Fruit fly (Drosophila melanogaster): ENCODE measurements around the gene CG14285.
A peak's percentile ranks its signal among the peaks of the same experiment; 100 is the strongest.

The CG14285 gene

dm6 chr3R:19070222-19070949 lies 45.5 kb downstream of the CG14285 start (continued):
- TF ChIP-seq gro (GFP tag; optimal IDR thresholded peaks at IDR 0.05) (no peak), CG34376 (GFP tag; optimal IDR thresholded peaks at IDR 0.05) (no peak), Dll (GFP tag; IDR thresholded peaks at IDR 0.05; ENCODE audit: partially characterized antibody) (no peak), CG30403 (GFP tag; optimal IDR thresholded peaks at IDR 0.05) (no peak), prd (optimal IDR thresholded peaks at IDR 0.05) (no peak), prd (GFP tag; IDR thresholded peaks at IDR 0.05) (no peak), Deaf1 (tag; optimal IDR thresholded peaks at IDR 0.05) (no peak), ro (GFP tag; IDR thresholded peaks at IDR 0.05) (no peak), HmgZ (tag; optimal IDR thresholded peaks at IDR 0.05) (no peak), gsb-n (tag; optimal IDR thresholded peaks at IDR 0.05) (no peak), gt (GFP tag; IDR thresholded peaks at IDR 0.05) (no peak), CG8281 (tag; optimal IDR thresholded peaks at IDR 0.05) (no peak), D19B (GFP tag; optimal IDR thresholded peaks at IDR 0.05) (no peak), gem (tag; optimal IDR thresholded peaks at IDR 0.05) (peak; percentile 39), CG31224 (GFP tag; IDR thresholded peaks at IDR 0.05) (no peak), CG10979 (tag; optimal IDR thresholded peaks at IDR 0.05) (peak; percentile 11), Ets97D (GFP tag; optimal IDR thresholded peaks at IDR 0.05) (no peak), Opbp (GFP tag; IDR thresholded peaks at IDR 0.05; ENCODE audit: partially characterized antibody) (no peak), CG3838 (GFP tag; optimal IDR thresholded peaks at IDR 0.05) (no peak), CG6791 (GFP tag; IDR thresholded peaks at IDR 0.05; ENCODE audit: partially characterized antibody) (no peak), CG11456 (GFP tag; IDR thresholded peaks at IDR 0.05) (0 out of 3 replicates have a peak, but pooled peaks have one; percentile 10), CG3281 (GFP tag; optimal IDR thresholded peaks at IDR 0.05) (no peak), CG31441 (GFP tag; IDR thresholded peaks at IDR 0.05) (no peak), Ravus (GFP tag; IDR thresholded peaks at IDR 0.05) (no peak), nerfin-2 (GFP tag; IDR thresholded peaks at IDR 0.05; ENCODE audit: partially characterized antibody) (no peak), CG10654 (GFP tag; optimal IDR thresholded peaks at IDR 0.05) (no peak), al (GFP tag; IDR thresholded peaks at IDR 0.05) (no peak), Sry-β (GFP tag; optimal IDR thresholded peaks at IDR 0.05) (no peak), NfI (GFP tag; optimal IDR thresholded peaks at IDR 0.05) (no peak), Hr39 (optimal IDR thresholded peaks at IDR 0.05) (no peak), CG1024 (GFP tag; IDR thresholded peaks at IDR 0.05) (no peak), CG8765 (GFP tag; IDR thresholded peaks at IDR 0.05) (no peak), Med (GFP tag) (peak; percentile 67), CG8478 (optimal IDR thresholded peaks at IDR 0.05) (no peak), cwo (GFP tag; optimal IDR thresholded peaks at IDR 0.05) (no peak), seq (GFP tag; IDR thresholded peaks at IDR 0.05) (no peak), sens (GFP tag) (peak; percentile 75), CG18262 (tag; optimal IDR thresholded peaks at IDR 0.05) (peak; percentile 39), Vsx1 (GFP tag; optimal IDR thresholded peaks at IDR 0.05) (no peak), unc-4 (GFP tag; IDR thresholded peaks at IDR 0.05; ENCODE audit: partially characterized antibody) (no peak), H2.0 (GFP tag; IDR thresholded peaks at IDR 0.05) (no peak), CG17361 (GFP tag; IDR thresholded peaks at IDR 0.05) (peak; percentile 49; the same call in 2 of the 3 replicates), CG7556 (GFP tag; optimal IDR thresholded peaks at IDR 0.05) (peak; percentile 17), kah (GFP tag; optimal IDR thresholded peaks at IDR 0.05) (no peak), jing (GFP tag; optimal IDR thresholded peaks at IDR 0.05) (no peak), twi (tag; optimal IDR thresholded peaks at IDR 0.05) (peak; percentile 68), CG7357 (GFP tag; IDR thresholded peaks at IDR 0.05) (no peak), CG6683 (GFP tag; optimal IDR thresholded peaks at IDR 0.05) (no peak), ato (GFP tag; IDR thresholded peaks at IDR 0.05; ENCODE audit: partially characterized antibody) (no peak), CG3847 (GFP tag; IDR thresholded peaks at IDR 0.05) (0 out of 2 replicates have a peak, but pooled peaks have one; percentile 8), Fer2 (tag; optimal IDR thresholded peaks at IDR 0.05) (no peak)

Data from whole organism, embryonic.